Worm (Caenorhabditis elegans) whole organism, L3 larva: ENCODE measurements around the gene C26B9.6.

Source experiments
- egl-27 ChIP-seq: sonication (generic microtip); optimal IDR thresholded peaks from 4 replicates; lab custom pipeline; 2017; ENCODE audit warnings: missing biosample characterization, missing genetic modification reagents, missing genetic modification characterization
- elt-1 ChIP-seq: fragments of 150-350 bp; optimal IDR thresholded peaks from 2 replicates; lab custom pipeline; 2014; ENCODE audit warnings: missing biosample characterization, missing genetic modification characterization
- nhr-237 ChIP-seq: fragments of 150-350 bp; optimal IDR thresholded peaks from 2 replicates; lab custom pipeline; 2014; ENCODE audit warnings: missing biosample characterization, missing genetic modification characterization
- nhr-77 ChIP-seq: fragments of 150-350 bp; optimal IDR thresholded peaks from 2 replicates; lab custom pipeline; 2014; ENCODE audit warnings: missing biosample characterization, missing genetic modification characterization
- pha-4 ChIP-seq: fragments of 150-350 bp; optimal IDR thresholded peaks from 2 replicates; lab custom pipeline; 2014; ENCODE audit warnings: missing biosample characterization, missing genetic modification reagents, missing genetic modification characterization
- sea-2 ChIP-seq: fragments of 150-350 bp; sonication (generic microtip); optimal IDR thresholded peaks from 4 replicates; lab custom pipeline; 2014; ENCODE audit warnings: missing biosample characterization, missing genetic modification reagents, missing genetic modification characterization
- snpc-4 ChIP-seq: fragments of 150-350 bp; optimal IDR thresholded peaks from 2 replicates; lab custom pipeline; 2014; ENCODE audit warnings: missing biosample characterization, missing genetic modification characterization
- ztf-4 ChIP-seq: fragments of 150-350 bp; optimal IDR thresholded peaks from 2 replicates; lab custom pipeline; 2014; ENCODE audit warnings: missing biosample characterization, missing genetic modification characterization

ce11 chrX:5373597-5373996, 38.3 kb upstream of the C26B9.6 start:
- TF ChIP-seq egl-27 (tag; lab: Kevin White, UChicago) (no peak), snpc-4 (tag; lab: Kevin White, UChicago) (no peak), elt-1 (no peak), sea-2 (GFP tag; lab: Kevin White, UChicago) (no peak), pha-4 (tag; lab: Kevin White, UChicago) (no peak), nhr-237 (no peak), nhr-77 (tag; lab: Kevin White, UChicago) (no peak), ztf-4 (tag; lab: Kevin White, UChicago) (no peak)
